Fruit fly (Drosophila melanogaster): ENCODE measurements around the gene CG46281.
A peak's percentile ranks its signal among the peaks of the same experiment; 100 is the strongest.

Gene CG46281

dm6 chr3R:13012351-13012750 is 17.8 kb downstream of the CG46281 start (continued):
- TF ChIP-seq lbe (GFP tag; optimal IDR thresholded peaks at IDR 0.05) (peak; percentile 76), CG2129 (GFP tag; IDR thresholded peaks at IDR 0.05; ENCODE audit: partially characterized antibody) (no peak), CG4424 (GFP tag; optimal IDR thresholded peaks at IDR 0.05) (peak; percentile 18), Eip74EF (GFP tag; optimal IDR thresholded peaks at IDR 0.05) (no peak), slou (GFP tag; optimal IDR thresholded peaks at IDR 0.05) (no peak), CTCF (GFP tag; optimal IDR thresholded peaks at IDR 0.05) (no peak), Hmr (GFP tag; optimal IDR thresholded peaks at IDR 0.05) (peak; percentile 57), Opbp (GFP tag; IDR thresholded peaks at IDR 0.05; ENCODE audit: partially characterized antibody) (no peak), fd3F (GFP tag; optimal IDR thresholded peaks at IDR 0.05) (no peak), pzg (GFP tag; optimal IDR thresholded peaks at IDR 0.05) (peak; percentile 18), Fer1 (GFP tag; optimal IDR thresholded peaks at IDR 0.05) (peak; percentile 50), dmrt99B (tag; optimal IDR thresholded peaks at IDR 0.05) (no peak), bsh (GFP tag; optimal IDR thresholded peaks at IDR 0.05) (peak in 1 of 2 experiments; percentile 45), schlank (tag; optimal IDR thresholded peaks at IDR 0.05) (peak; percentile 29), Lim3 (GFP tag; IDR thresholded peaks at IDR 0.05) (no peak), CG17361 (GFP tag; IDR thresholded peaks at IDR 0.05) (no peak), nau (GFP tag; optimal IDR thresholded peaks at IDR 0.05) (no peak), crp (GFP tag; optimal IDR thresholded peaks at IDR 0.05) (no peak), Gug (GFP tag; IDR thresholded peaks at IDR 0.05) (peak; percentile 65; the same call in 3 of the 4 replicates), CG7372 (GFP tag; IDR thresholded peaks at IDR 0.05) (peak; percentile 7; the same call in 1 of the 2 replicates), B-H1 (GFP tag; IDR thresholded peaks at IDR 0.05) (peak; percentile 54; the same call in 2 of the 3 replicates), ATbp (GFP tag; optimal IDR thresholded peaks at IDR 0.05) (peak; percentile 17), cad (GFP tag; optimal IDR thresholded peaks at IDR 0.05) (no peak), wek (GFP tag; optimal IDR thresholded peaks at IDR 0.05) (peak; percentile 27), ssp (GFP tag; IDR thresholded peaks at IDR 0.05) (peak; percentile 27; the same call in 1 of the 2 replicates), hth (optimal IDR thresholded peaks at IDR 0.05) (no peak), CG1602 (GFP tag; optimal IDR thresholded peaks at IDR 0.05) (peak; percentile 26), eve (GFP tag; optimal IDR thresholded peaks at IDR 0.05) (no peak), Sry-δ (GFP tag; optimal IDR thresholded peaks at IDR 0.05) (peak; percentile 30), Hr51 (GFP tag; optimal IDR thresholded peaks at IDR 0.05) (peak; percentile 52 to 69), wor (GFP tag; IDR thresholded peaks at IDR 0.05) (peak; percentile 45; the same call in 1 of the 2 replicates), CG30431 (GFP tag; optimal IDR thresholded peaks at IDR 0.05) (peak; percentile 1), seq (GFP tag; IDR thresholded peaks at IDR 0.05) (no peak), NFAT (GFP tag; IDR thresholded peaks at IDR 0.05) (peak; percentile 58), sqz (GFP tag; optimal IDR thresholded peaks at IDR 0.05) (peak; percentile 68), CG4730 (GFP tag; IDR thresholded peaks at IDR 0.05) (0 out of 2 replicates have a peak, but pooled peaks have one; percentile 31), jumu (GFP tag; optimal IDR thresholded peaks at IDR 0.05) (peak; percentile 33), Spps (tag; optimal IDR thresholded peaks at IDR 0.05) (no peak), Deaf1 (tag; optimal IDR thresholded peaks at IDR 0.05) (peak; percentile 26), CG11696 (GFP tag; IDR thresholded peaks at IDR 0.05) (peak; percentile 42; the same call in 1 of the 2 replicates), Taf1 (GFP tag; IDR thresholded peaks at IDR 0.05) (no peak), stwl (tag; optimal IDR thresholded peaks at IDR 0.05) (no peak), CG16815 (GFP tag; optimal IDR thresholded peaks at IDR 0.05) (peak; percentile 29), croc (GFP tag; conservative IDR thresholded peaks at IDR 0.05) (peak; percentile 24; the same call in 2 of the 3 replicates), CG6272 (GFP tag; IDR thresholded peaks at IDR 0.05) (no peak; the same call in 1 of the 2 replicates), ara (GFP tag; IDR thresholded peaks at IDR 0.05) (peak; percentile 62; the same call in 1 of the 2 replicates), vfl (GFP tag; optimal IDR thresholded peaks at IDR 0.05) (peak; percentile 60), row (GFP tag; IDR thresholded peaks at IDR 0.05) (peak; percentile 81), amos (GFP tag; IDR thresholded peaks at IDR 0.05; ENCODE audit: partially characterized antibody) (no peak), H15 (GFP tag; IDR thresholded peaks at IDR 0.05) (peak; percentile 55; the same call in 2 of the 3 replicates), CG1529 (GFP tag; optimal IDR thresholded peaks at IDR 0.05) (no peak)

All from whole organism, embryonic.